Worm (Caenorhabditis elegans): ENCODE measurements around the gene C29F3.3.

C29F3.3 gene

ce11 chrV:15298597-15298996 lies 48.6 kb downstream of the C29F3.3 start, which contains the start of gene cpr-3:
TSS of gene cpr-3 (minus strand) at chrV:15298700.
- TF ChIP-seq xnd-1 (tag; optimal IDR thresholded peaks at IDR 0.05) (no peak), mcd-1 (GFP tag; IDR thresholded peaks at IDR 0.05) (no peak), pha-4 (tag; optimal IDR thresholded peaks at IDR 0.05) (peak; percentile 23), madf-10 (tag; optimal IDR thresholded peaks at IDR 0.05) (peak; percentile 24), F23B12.7 (tag; optimal IDR thresholded peaks at IDR 0.05; ENCODE audit: insufficient read depth) (no peak), gei-17 (GFP tag; optimal IDR thresholded peaks at IDR 0.05) (no peak), chd-7 (tag; optimal IDR thresholded peaks at IDR 0.05) (no peak), dox-1 (GFP tag; IDR thresholded peaks at IDR 0.05) (no peak), F49E8.2 (tag; optimal IDR thresholded peaks at IDR 0.05; ENCODE audit: insufficient read depth) (no peak), ets-4 (GFP tag; optimal IDR thresholded peaks at IDR 0.05) (peak; percentile 83), nhr-80 (tag; optimal IDR thresholded peaks at IDR 0.05) (peak; percentile 97), bed-1 (GFP tag; IDR thresholded peaks at IDR 0.05) (no peak), lin-40 (tag; optimal IDR thresholded peaks at IDR 0.05) (no peak), pbrm-1 (GFP tag; IDR thresholded peaks at IDR 0.05) (no peak), sdz-38 (tag; optimal IDR thresholded peaks at IDR 0.05) (no peak), atf-7 (tag; optimal IDR thresholded peaks at IDR 0.05) (peak; percentile 69), rpc-1 (optimal IDR thresholded peaks at IDR 0.05) (no peak), rpc-1 (tag; optimal IDR thresholded peaks at IDR 0.05) (no peak), ztf-22 (GFP tag; optimal IDR thresholded peaks at IDR 0.05) (peak; percentile 88)

Measured in whole organism, young adult.